Fruit fly (Drosophila melanogaster) whole organism, pupa: ENCODE data around the gene CG3857.

Experiments used
- CG10348 ChIP-seq: fragments of 200-800 bp; sonication (Bioruptor generic); IDR thresholded peaks from 2 replicates; pipeline ENCODE4 v1.3.6; 2022; ENCODE audit warnings: missing biosample characterization, missing genetic modification characterization
- CG12605 ChIP-seq: fragments of 200-800 bp; sonication (Bioruptor generic); IDR thresholded peaks from 2 replicates; pipeline ENCODE4 v1.3.6; 2022; ENCODE audit warnings: missing biosample characterization, missing genetic modification characterization
- CG13204 ChIP-seq: fragments of 200-800 bp; sonication (Bioruptor generic); optimal IDR thresholded peaks from 2 replicates; lab custom pipeline; 2018; ENCODE audit warnings: missing biosample characterization, mild to moderate bottlenecking, missing genetic modification characterization, moderate library complexity
- CG14655 ChIP-seq: fragments of 200-800 bp; sonication (Bioruptor generic); optimal IDR thresholded peaks from 3 replicates; lab custom pipeline; 2017; ENCODE audit warnings: mild to moderate bottlenecking, missing biosample characterization, missing genetic modification reagents, missing genetic modification characterization
- CG15710 ChIP-seq: fragments of 200-800 bp; sonication (Bioruptor generic); optimal IDR thresholded peaks from 2 replicates; lab custom pipeline; 2018; ENCODE audit warnings: missing biosample characterization, mild to moderate bottlenecking, missing genetic modification characterization, moderate library complexity
- CG17806 ChIP-seq: fragments of 200-800 bp; sonication (Bioruptor generic); optimal IDR thresholded peaks from 2 replicates; lab custom pipeline; 2018; ENCODE audit warnings: missing biosample characterization, mild to moderate bottlenecking, missing genetic modification characterization, moderate library complexity
- CG32121 ChIP-seq: fragments of 200-800 bp; sonication (Bioruptor generic); IDR thresholded peaks from 2 replicates; pipeline ENCODE4 v1.3.6; 2022; ENCODE audit warnings: missing biosample characterization, missing genetic modification characterization
- CG34367 ChIP-seq: fragments of 200-800 bp; sonication (Bioruptor generic); optimal IDR thresholded peaks from 2 replicates; lab custom pipeline; 2018; ENCODE audit warnings: missing biosample characterization, mild to moderate bottlenecking, missing genetic modification characterization
- CG4496 ChIP-seq: fragments of 200-800 bp; sonication (Bioruptor generic); IDR thresholded peaks from 3 replicates; pipeline ENCODE4 v1.3.6; 2022; ENCODE audit warnings: missing biosample characterization, missing genetic modification characterization
- CG8159 ChIP-seq: fragments of 200-800 bp; sonication (Bioruptor generic); optimal IDR thresholded peaks from 3 replicates; lab custom pipeline; 2018; ENCODE audit warnings: missing biosample characterization, mild to moderate bottlenecking, missing genetic modification characterization, moderate library complexity
- CG8301 ChIP-seq: fragments of 200-800 bp; sonication (Bioruptor generic); optimal IDR thresholded peaks from 2 replicates; lab custom pipeline; 2018; ENCODE audit warnings: missing biosample characterization, mild to moderate bottlenecking, missing genetic modification characterization
- CG9948 ChIP-seq: fragments of 200-800 bp; sonication (Bioruptor generic); optimal IDR thresholded peaks from 2 replicates; lab custom pipeline; 2018; ENCODE audit warnings: missing biosample characterization, mild to moderate bottlenecking, missing genetic modification characterization, moderate library complexity
- D1 ChIP-seq: fragments of 200-800 bp; sonication (Bioruptor generic); optimal IDR thresholded peaks from 2 replicates; lab custom pipeline; 2018; ENCODE audit warnings: missing biosample characterization, mild to moderate bottlenecking, missing genetic modification characterization, moderate library complexity
- EcR ChIP-seq: fragments of 200-800 bp; sonication (Bioruptor generic); optimal IDR thresholded peaks from 3 replicates; lab custom pipeline; 2019; ENCODE audit warnings: missing biosample characterization, missing genetic modification characterization, mild to moderate bottlenecking, moderate library complexity, missing genetic modification reagents
- Ets98B ChIP-seq: fragments of 200-800 bp; sonication (Bioruptor generic); IDR thresholded peaks from 2 replicates; pipeline ENCODE4 v1.3.6; 2022; ENCODE audit warnings: missing biosample characterization, missing genetic modification characterization
- Pif1A ChIP-seq: fragments of 200-800 bp; sonication (Bioruptor generic); optimal IDR thresholded peaks from 3 replicates; lab custom pipeline; 2016; ENCODE audit warnings: missing biosample characterization, missing genetic modification characterization
- Pif1B ChIP-seq: fragments of 200-800 bp; sonication (Bioruptor generic); optimal IDR thresholded peaks from 3 replicates; lab custom pipeline; 2016; ENCODE audit warnings: missing biosample characterization, missing genetic modification characterization
- Snoo ChIP-seq: fragments of 200-800 bp; sonication (Bioruptor generic); optimal IDR thresholded peaks from 3 replicates; lab custom pipeline; 2017; ENCODE audit warnings: missing biosample characterization, mild to moderate bottlenecking, missing genetic modification characterization, inconsistent platforms
- fd96Ca ChIP-seq: fragments of 200-800 bp; sonication (Bioruptor generic); IDR thresholded peaks from 3 replicates; pipeline ENCODE4 v1.3.6; 2022; ENCODE audit warnings: missing biosample characterization, missing genetic modification characterization
- gl ChIP-seq: fragments of 200-800 bp; sonication (Bioruptor generic); optimal IDR thresholded peaks from 2 replicates; lab custom pipeline; 2018; ENCODE audit warnings: missing biosample characterization, mild to moderate bottlenecking, missing genetic modification characterization
- rn ChIP-seq: fragments of 200-800 bp; sonication (Bioruptor generic); IDR thresholded peaks from 2 replicates; pipeline ENCODE4 v1.3.6; 2022; ENCODE audit warnings: missing biosample characterization, missing genetic modification characterization

CG3857 gene

dm6 chrX:1909533-1909932, 30.3 kb downstream of the CG3857 start:
- no peak for TF ChIP-seq CG32121 (GFP tag; lab: Robert Waterston, UW)
- no peak for TF ChIP-seq CG17806
- no peak for TF ChIP-seq CG12605 (GFP tag; lab: Robert Waterston, UW)
- no peak for TF ChIP-seq CG8301 (tag; lab: Kevin White, UChicago)
- no peak for TF ChIP-seq CG15710 (tag; lab: Kevin White, UChicago)
- TF ChIP-seq Pif1A (GFP tag; lab: Kevin White, UChicago), result no peak
- no peak for TF ChIP-seq Pif1B (GFP tag; lab: Kevin White, UChicago)

dm6 chrX:1908757-1909156, 31.1 kb downstream of the CG3857 start, which contains the start of the genes Edem1 and Rbcn-3B:
Gene Edem1, minus strand, starts transcription at chrX:1908827.
Gene Rbcn-3B, plus strand, starts transcription at chrX:1908920.
- TF ChIP-seq CG8159 (tag; lab: Kevin White, UChicago) (no peak), gl (tag; lab: Kevin White, UChicago) (peak; percentile 72), CG4496 (peak; percentile 52; the same call in 2 of the 3 replicates), rn (no peak), CG14655 (GFP tag; lab: Kevin White, UChicago) (no peak), CG15710 (tag; lab: Kevin White, UChicago) (peak; percentile 39), CG9948 (tag; lab: Kevin White, UChicago) (peak; percentile 1), CG17806 (peak; percentile 10), Snoo (tag; lab: Kevin White, UChicago) (no peak), fd96Ca (GFP tag; lab: Robert Waterston, UW) (no peak), CG8301 (tag; lab: Kevin White, UChicago) (peak; percentile 41), CG10348 (GFP tag; lab: Robert Waterston, UW) (no peak), CG32121 (GFP tag; lab: Robert Waterston, UW) (no peak), EcR (GFP tag; lab: Kevin White, UChicago) (peak; percentile 1), Pif1A (GFP tag; lab: Kevin White, UChicago) (no peak), CG34367 (tag; lab: Kevin White, UChicago) (peak; percentile 50), Pif1B (GFP tag; lab: Kevin White, UChicago) (no peak), Ets98B (GFP tag; lab: Robert Waterston, UW) (peak; percentile 53), D1 (tag; lab: Kevin White, UChicago) (no peak), CG13204 (GFP tag; lab: Kevin White, UChicago) (no peak), CG12605 (GFP tag; lab: Robert Waterston, UW) (peak; percentile 67)

- peak; percentile 50 for TF ChIP-seq Ets98B (GFP tag; lab: Robert Waterston, UW)
- TF ChIP-seq rn, result no peak
- no peak for TF ChIP-seq CG13204 (GFP tag; lab: Kevin White, UChicago)
- TF ChIP-seq CG17806, result peak; percentile 48
- TF ChIP-seq CG9948 (tag; lab: Kevin White, UChicago), result peak; percentile 44
- TF ChIP-seq CG12605 (GFP tag; lab: Robert Waterston, UW), result no peak
- peak; percentile 59 for TF ChIP-seq CG8301 (tag; lab: Kevin White, UChicago)
- no peak for TF ChIP-seq D1 (tag; lab: Kevin White, UChicago)
- TF ChIP-seq CG10348 (GFP tag; lab: Robert Waterston, UW), result no peak
- peak; percentile 59 for TF ChIP-seq Pif1A (GFP tag; lab: Kevin White, UChicago)
- TF ChIP-seq CG8159 (tag; lab: Kevin White, UChicago), result peak; percentile 63
- peak; percentile 47 for TF ChIP-seq Pif1B (GFP tag; lab: Kevin White, UChicago)
- peak; percentile 25 for TF ChIP-seq EcR (GFP tag; lab: Kevin White, UChicago)
- TF ChIP-seq gl (tag; lab: Kevin White, UChicago), result peak; percentile 21
- peak; percentile 62; the same call in 2 of the 3 replicates for TF ChIP-seq CG4496
- TF ChIP-seq Snoo (tag; lab: Kevin White, UChicago), result peak; percentile 29
- TF ChIP-seq CG14655 (GFP tag; lab: Kevin White, UChicago), result no peak
- TF ChIP-seq fd96Ca (GFP tag; lab: Robert Waterston, UW), result peak; percentile 57; the same call in 1 of the 3 replicates
- peak; percentile 54 for TF ChIP-seq CG15710 (tag; lab: Kevin White, UChicago)
- TF ChIP-seq CG32121 (GFP tag; lab: Robert Waterston, UW), result peak; percentile 41; the same call in 1 of the 2 replicates
- TF ChIP-seq CG34367 (tag; lab: Kevin White, UChicago), result peak; percentile 40
Observed at dm6 chrX:1907727-1908264, 32.0 kb downstream of the CG3857 start, which contains the start of gene mip130. Gene mip130, plus strand, starts transcription at chrX:1908239.

- no peak for TF ChIP-seq Pif1B (GFP tag; lab: Kevin White, UChicago)
- TF ChIP-seq CG4496, result no peak
- TF ChIP-seq fd96Ca (GFP tag; lab: Robert Waterston, UW), result no peak
- no peak for TF ChIP-seq CG17806
- TF ChIP-seq CG14655 (GFP tag; lab: Kevin White, UChicago), result no peak
- TF ChIP-seq CG9948 (tag; lab: Kevin White, UChicago), result no peak
- TF ChIP-seq gl (tag; lab: Kevin White, UChicago), result no peak
- no peak for TF ChIP-seq EcR (GFP tag; lab: Kevin White, UChicago)
- no peak for TF ChIP-seq CG8301 (tag; lab: Kevin White, UChicago)
Observed at dm6 chrX:1903968-1904367, 35.9 kb downstream of the CG3857 start.

- TF ChIP-seq CG34367 (tag; lab: Kevin White, UChicago), result no peak
- no peak for TF ChIP-seq Snoo (tag; lab: Kevin White, UChicago)
- no peak for TF ChIP-seq CG14655 (GFP tag; lab: Kevin White, UChicago)
- TF ChIP-seq gl (tag; lab: Kevin White, UChicago), result no peak
- no peak for TF ChIP-seq CG10348 (GFP tag; lab: Robert Waterston, UW)
- no peak for TF ChIP-seq CG13204 (GFP tag; lab: Kevin White, UChicago)
- no peak for TF ChIP-seq rn
- no peak for TF ChIP-seq Pif1B (GFP tag; lab: Kevin White, UChicago)
- TF ChIP-seq CG8159 (tag; lab: Kevin White, UChicago), result no peak
- TF ChIP-seq CG8301 (tag; lab: Kevin White, UChicago), result no peak
- no peak for TF ChIP-seq CG15710 (tag; lab: Kevin White, UChicago)
- no peak for TF ChIP-seq Pif1A (GFP tag; lab: Kevin White, UChicago)
- no peak for TF ChIP-seq CG17806
- TF ChIP-seq CG4496, result no peak
- no peak for TF ChIP-seq CG32121 (GFP tag; lab: Robert Waterston, UW)
- TF ChIP-seq D1 (tag; lab: Kevin White, UChicago), result no peak
- TF ChIP-seq Ets98B (GFP tag; lab: Robert Waterston, UW), result no peak
- no peak for TF ChIP-seq EcR (GFP tag; lab: Kevin White, UChicago)
Observed at dm6 chrX:1903077-1903476, 36.8 kb downstream of the CG3857 start, which contains the start of gene CG32801. Gene CG32801, minus strand, starts transcription at chrX:1903177.
